Worm (Caenorhabditis elegans) whole organism, late embryonic: ENCODE measurements around the gene W04E12.7.

ENCODE experiments used
- Y22D7AL.16 ChIP-seq: sonication (generic microtip); optimal IDR thresholded peaks from 2 replicates; lab custom pipeline; 2016; ENCODE audit warnings: missing genetic modification characterization, missing compliant biosample characterization
- ama-1 ChIP-seq: fragments of 150-350 bp; optimal IDR thresholded peaks from 2 replicates; lab custom pipeline; 2014
- dve-1 ChIP-seq: sonication (generic microtip); optimal IDR thresholded peaks from 2 replicates; lab custom pipeline; 2017; ENCODE audit warnings: antibody characterized with exemption, mild to moderate bottlenecking, missing genetic modification characterization, missing compliant biosample characterization
- elt-4 ChIP-seq: sonication (generic microtip); optimal IDR thresholded peaks from 2 replicates; lab custom pipeline; 2016; ENCODE audit warnings: missing genetic modification characterization, missing compliant biosample characterization
- ets-4 ChIP-seq: sonication (generic microtip); optimal IDR thresholded peaks from 2 replicates; lab custom pipeline; 2016; ENCODE audit warnings: missing genetic modification characterization, missing compliant biosample characterization
- eyg-1 ChIP-seq: sonication (generic microtip); optimal IDR thresholded peaks from 2 replicates; lab custom pipeline; 2016; ENCODE audit warnings: missing genotype, missing genetic modification characterization, missing compliant biosample characterization
- fkh-10 ChIP-seq: fragments of 150-350 bp; optimal IDR thresholded peaks from 2 replicates; lab custom pipeline; 2014; ENCODE audit warnings: missing biosample characterization, missing genetic modification reagents, missing genetic modification characterization
- fkh-6 ChIP-seq: sonication (generic microtip); optimal IDR thresholded peaks from 2 replicates; lab custom pipeline; 2016; ENCODE audit warnings: missing genetic modification characterization, missing compliant biosample characterization
- nhr-11 ChIP-seq: fragments of 150-350 bp; optimal IDR thresholded peaks from 2 replicates; lab custom pipeline; 2014; ENCODE audit warnings: missing biosample characterization, missing genetic modification characterization
- pag-3 ChIP-seq: sonication (generic microtip); optimal IDR thresholded peaks from 2 replicates; lab custom pipeline; 2016; ENCODE audit warnings: missing compliant biosample characterization, missing genetic modification characterization, borderline replicate concordance
- unc-3 ChIP-seq, 2 experiments: fragments of 200-800 bp in 1 of 2; sonication (Bioruptor generic) in 1 of 2; sonication (generic microtip) in 1 of 2; conservative IDR thresholded peaks in 1 of 2; optimal IDR thresholded peaks in 1 of 2; 2 replicates each; pipeline versions ENCODE4 v1.3.6 to Lab custom; 2016 to 2022; ENCODE audit warnings: missing compliant biosample characterization in 2 of 2, missing genetic modification characterization in 2 of 2, missing genetic modification reagents in 1 of 2
- unc-42 ChIP-seq: sonication (generic microtip); optimal IDR thresholded peaks from 2 replicates; lab custom pipeline; 2016; ENCODE audit warnings: missing genotype, missing genetic modification characterization, missing compliant biosample characterization
- zip-5 ChIP-seq: sonication (generic microtip); optimal IDR thresholded peaks from 2 replicates; lab custom pipeline; 2016; ENCODE audit warnings: missing genetic modification characterization, missing compliant biosample characterization

DNA sequence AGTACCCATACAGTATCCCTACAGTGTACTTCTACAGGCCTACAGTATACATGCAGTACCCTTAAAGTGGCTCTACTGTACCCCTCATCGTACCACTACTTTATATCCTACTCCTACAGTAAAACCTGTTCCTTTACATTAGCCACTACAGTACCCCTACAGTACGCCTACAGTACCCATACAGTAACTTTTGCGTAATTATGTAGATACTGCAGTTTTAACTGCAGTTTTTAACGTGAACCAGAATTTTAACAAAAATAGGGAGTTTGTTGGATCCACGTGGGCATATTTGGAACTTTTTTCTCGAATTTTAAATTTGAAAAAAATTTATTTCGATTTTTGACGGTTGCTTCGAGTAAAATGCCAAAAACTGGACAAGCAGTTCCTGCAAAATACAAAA lies 5.9 kb upstream of the W04E12.7 start, which contains the start of gene W04E12.4:
- TF ChIP-seq Y22D7AL.16 (tag; lab: Kevin White, UChicago) (no peak), eyg-1 (no peak), zip-5 (tag; lab: Kevin White, UChicago) (no peak), ama-1 (no peak), unc-42 (tag; lab: Kevin White, UChicago) (no peak), ets-4 (tag; lab: Kevin White, UChicago) (no peak), dve-1 (tag; lab: Kevin White, UChicago) (no peak), pag-3 (tag; lab: Kevin White, UChicago) (no peak), fkh-10 (GFP tag; lab: Kevin White, UChicago) (no peak), fkh-6 (no peak), unc-3 (GFP tag; conservative IDR thresholded peaks at IDR 0.05; lab: Robert Waterston, UW) (no peak), unc-3 (tag; optimal IDR thresholded peaks at IDR 0.05; lab: Kevin White, UChicago) (no peak), nhr-11 (tag; lab: Kevin White, UChicago) (no peak), elt-4 (no peak)
